Fruit fly (Drosophila melanogaster) whole organism, embryonic: Measurements from ENCODE around the gene Amacr.

Experiments
- BtbVII ChIP-seq: fragments of 200-800 bp; sonication (Bioruptor generic); optimal IDR thresholded peaks from 3 replicates; lab custom pipeline; 2017; ENCODE audit warnings: missing biosample characterization, mild to moderate bottlenecking, missing genetic modification characterization
- CG10979 ChIP-seq: fragments of 200-800 bp; sonication (Bioruptor generic); optimal IDR thresholded peaks from 2 replicates; lab custom pipeline; 2018; ENCODE audit warnings: missing biosample characterization, mild to moderate bottlenecking, missing genetic modification characterization, moderate library complexity
- CG12659 ChIP-seq: fragments of 200-800 bp; sonication (Bioruptor generic); optimal IDR thresholded peaks from 3 replicates; lab custom pipeline; 2017; ENCODE audit warnings: mild to moderate bottlenecking, missing biosample characterization, missing genetic modification reagents, missing genetic modification characterization
- CG12942 ChIP-seq: fragments of 200-800 bp; sonication (Bioruptor generic); optimal IDR thresholded peaks from 3 replicates; lab custom pipeline; 2016; ENCODE audit warnings: missing biosample characterization, missing genetic modification characterization
- CG14860 ChIP-seq: fragments of 200-800 bp; sonication (Bioruptor generic); IDR thresholded peaks from 3 replicates; pipeline ENCODE4 v1.3.6; 2022; ENCODE audit warnings: missing biosample characterization, missing genetic modification characterization; ENCODE audit not compliant: partially characterized antibody
- CG15269 ChIP-seq: fragments of 200-800 bp; sonication (Bioruptor generic); optimal IDR thresholded peaks from 2 replicates; lab custom pipeline; 2018; ENCODE audit warnings: missing biosample characterization, mild to moderate bottlenecking, missing genetic modification characterization, moderate library complexity
- CG17328 ChIP-seq: fragments of 200-800 bp; sonication (Bioruptor generic); IDR thresholded peaks from 2 replicates; pipeline ENCODE4 v1.3.6; 2022; ENCODE audit warnings: missing biosample characterization, missing genetic modification characterization
- CG18476 ChIP-seq: fragments of 200-800 bp; sonication (Bioruptor generic); optimal IDR thresholded peaks from 2 replicates; lab custom pipeline; 2016; ENCODE audit warnings: missing biosample characterization, mild to moderate bottlenecking, missing genetic modification characterization
- CG30431 ChIP-seq: fragments of 200-800 bp; sonication (Bioruptor generic); optimal IDR thresholded peaks from 2 replicates; lab custom pipeline; 2017; ENCODE audit warnings: missing biosample characterization, missing genetic modification characterization
- CG3407 ChIP-seq: fragments of 200-800 bp; sonication (Bioruptor generic); optimal IDR thresholded peaks from 2 replicates; lab custom pipeline; 2018; ENCODE audit warnings: missing biosample characterization, mild to moderate bottlenecking, missing genetic modification characterization
- CG3838 ChIP-seq: fragments of 200-800 bp; sonication (Bioruptor generic); optimal IDR thresholded peaks from 3 replicates; lab custom pipeline; 2016; ENCODE audit warnings: missing biosample characterization, missing genetic modification characterization
- CG4328 ChIP-seq: fragments of 200-800 bp; sonication (Bioruptor generic); optimal IDR thresholded peaks from 3 replicates; lab custom pipeline; 2017; ENCODE audit warnings: missing biosample characterization, missing genetic modification reagents, missing genetic modification characterization
- CG4730 ChIP-seq: fragments of 200-800 bp; sonication (Bioruptor generic); IDR thresholded peaks from 2 replicates; pipeline ENCODE4 v1.3.6; 2022; ENCODE audit warnings: missing biosample characterization, missing genetic modification characterization
- CG4820 ChIP-seq: fragments of 200-800 bp; sonication (Bioruptor generic); optimal IDR thresholded peaks from 3 replicates; lab custom pipeline; 2016; ENCODE audit warnings: missing biosample characterization, missing genetic modification characterization
- CG6175 ChIP-seq: fragments of 200-800 bp; sonication (Bioruptor generic); IDR thresholded peaks from 3 replicates; pipeline ENCODE4 v1.3.6; 2022; ENCODE audit warnings: missing biosample characterization, missing genetic modification characterization
- CG6689 ChIP-seq: fragments of 200-800 bp; sonication (Bioruptor generic); IDR thresholded peaks from 2 replicates; pipeline ENCODE4 v1.3.6; 2022; ENCODE audit warnings: missing biosample characterization, missing genetic modification characterization
- CG7271 ChIP-seq: fragments of 200-800 bp; sonication (Bioruptor generic); optimal IDR thresholded peaks from 2 replicates; lab custom pipeline; 2018; ENCODE audit warnings: missing biosample characterization, mild to moderate bottlenecking, missing genetic modification characterization, moderate library complexity
- CG8089 ChIP-seq: fragments of 200-800 bp; sonication (Bioruptor generic); optimal IDR thresholded peaks from 3 replicates; lab custom pipeline; 2016; ENCODE audit warnings: missing biosample characterization, missing genetic modification characterization
- CG8388 ChIP-seq: fragments of 200-800 bp; sonication (Bioruptor generic); optimal IDR thresholded peaks from 2 replicates; lab custom pipeline; 2019; ENCODE audit warnings: missing biosample characterization, mild to moderate bottlenecking, missing genetic modification characterization, moderate library complexity
- CG9817 ChIP-seq: fragments of 200-800 bp; sonication (Bioruptor generic); optimal IDR thresholded peaks from 2 replicates; lab custom pipeline; 2018; ENCODE audit warnings: missing biosample characterization, mild to moderate bottlenecking, missing genetic modification characterization, moderate library complexity
- D19A ChIP-seq: fragments of 200-800 bp; optimal IDR thresholded peaks from 3 replicates; lab custom pipeline; 2019; ENCODE audit warnings: missing biosample characterization, mild to moderate bottlenecking, missing genetic modification characterization, moderate library complexity
- Dp ChIP-seq: fragments of 200-800 bp; sonication (Bioruptor generic); optimal IDR thresholded peaks from 2 replicates; lab custom pipeline; 2018; ENCODE audit warnings: missing biosample characterization, mild to moderate bottlenecking, missing genetic modification characterization, moderate library complexity
- Ets65A ChIP-seq: fragments of 200-800 bp; sonication (Bioruptor generic); peaks from one replicate; lab custom pipeline; 2016; ENCODE audit warnings: missing biosample characterization, missing genetic modification characterization
- HLHmδ ChIP-seq: fragments of 200-800 bp; sonication (Bioruptor generic); optimal IDR thresholded peaks from 2 replicates; lab custom pipeline; 2018; ENCODE audit warnings: missing biosample characterization, mild to moderate bottlenecking, missing genetic modification characterization, moderate library complexity
- Hr51 ChIP-seq, 2 experiments: fragments of 200-800 bp; sonication (Bioruptor generic); optimal IDR thresholded peaks; 2 replicates in 1 of 2; 3 replicates in 1 of 2; lab custom pipeline; 2016 to 2018; ENCODE audit warnings: missing biosample characterization in 2 of 2, missing genetic modification characterization in 2 of 2, mild to moderate bottlenecking in 1 of 2, moderate library complexity in 1 of 2
- Side ChIP-seq: fragments of 200-800 bp; sonication (Bioruptor generic); optimal IDR thresholded peaks from 2 replicates; lab custom pipeline; 2016; ENCODE audit warnings: missing biosample characterization, missing genetic modification characterization
- TFAM ChIP-seq: fragments of 200-800 bp; sonication (Bioruptor generic); optimal IDR thresholded peaks from 2 replicates; lab custom pipeline; 2017; ENCODE audit warnings: missing biosample characterization, missing genetic modification characterization, inconsistent platforms
- Trl ChIP-seq, 3 experiments: fragments of >200 bp in 2 of 3; fragments of 200-800 bp in 1 of 3; sonication (Bioruptor generic) in 1 of 3; optimal IDR thresholded peaks; 2 replicates in 1 of 3; 3 replicates in 2 of 3; lab custom pipeline; 2016 to 2017; ENCODE audit warnings: missing biosample characterization in 1 of 3, missing genetic modification characterization in 1 of 3
- Xbp1 ChIP-seq: fragments of 200-800 bp; sonication (Bioruptor generic); optimal IDR thresholded peaks from 3 replicates; lab custom pipeline; 2016; ENCODE audit warnings: missing biosample characterization, mild to moderate bottlenecking, missing genetic modification characterization
- bbx ChIP-seq: fragments of 200-800 bp; sonication (Bioruptor generic); IDR thresholded peaks from 2 replicates; pipeline ENCODE4 v1.3.6; 2022; ENCODE audit warnings: missing biosample characterization, missing genetic modification characterization; ENCODE audit not compliant: partially characterized antibody
- bowl ChIP-seq: fragments of 200-800 bp; sonication (Bioruptor generic); IDR thresholded peaks from 2 replicates; pipeline ENCODE4 v1.3.6; 2022; ENCODE audit warnings: missing biosample characterization, missing genetic modification characterization
- chinmo ChIP-seq: fragments of 200-800 bp; sonication (Bioruptor generic); IDR thresholded peaks from 4 replicates; pipeline ENCODE4 v1.3.6; 2022; ENCODE audit warnings: missing biosample characterization, missing genetic modification characterization; ENCODE audit not compliant: partially characterized antibody
- corto ChIP-seq: fragments of 200-800 bp; sonication (Bioruptor generic); optimal IDR thresholded peaks from 2 replicates; lab custom pipeline; 2016; ENCODE audit warnings: missing biosample characterization, mild to moderate bottlenecking, missing genetic modification characterization, moderate library complexity
- emc ChIP-seq: fragments of 200-800 bp; sonication (Bioruptor generic); optimal IDR thresholded peaks from 2 replicates; lab custom pipeline; 2016; ENCODE audit warnings: missing biosample characterization, missing genetic modification characterization
- esg ChIP-seq: fragments of 200-800 bp; sonication (Bioruptor generic); conservative IDR thresholded peaks from 2 replicates; pipeline ENCODE4 v1.3.6; 2022; ENCODE audit warnings: missing biosample characterization, missing genetic modification characterization
- fd3F ChIP-seq: fragments of 200-800 bp; sonication (Bioruptor generic); optimal IDR thresholded peaks from 2 replicates; lab custom pipeline; 2018; ENCODE audit warnings: missing biosample characterization, mild to moderate bottlenecking, missing genetic modification characterization, moderate library complexity
- fd96Cb ChIP-seq: fragments of 200-800 bp; sonication (Bioruptor generic); optimal IDR thresholded peaks from 2 replicates; lab custom pipeline; 2018; ENCODE audit warnings: missing biosample characterization, mild to moderate bottlenecking, missing genetic modification characterization, moderate library complexity
- ftz-f1 ChIP-seq: fragments of 200-800 bp; sonication (Bioruptor generic); optimal IDR thresholded peaks from 2 replicates; lab custom pipeline; 2016; ENCODE audit warnings: missing biosample characterization, missing genetic modification characterization
- ham ChIP-seq: fragments of 200-800 bp; sonication (Bioruptor generic); IDR thresholded peaks from 2 replicates; pipeline ENCODE4 v1.3.6; 2022; ENCODE audit warnings: missing biosample characterization, missing genetic modification characterization
- inv ChIP-seq: fragments of 200-800 bp; sonication (Bioruptor generic); IDR thresholded peaks from 2 replicates; pipeline ENCODE4 v1.3.6; 2022; ENCODE audit warnings: missing biosample characterization, missing genetic modification characterization; ENCODE audit not compliant: partially characterized antibody
- jigr1 ChIP-seq: fragments of 200-800 bp; sonication (Bioruptor generic); IDR thresholded peaks from 3 replicates; pipeline ENCODE4 v1.3.6; 2022; ENCODE audit warnings: missing biosample characterization, missing genetic modification characterization
- otp ChIP-seq: fragments of 200-800 bp; sonication (Bioruptor generic); IDR thresholded peaks from 3 replicates; pipeline ENCODE4, ENCODE4 v1.3.6; 2022; ENCODE audit warnings: missing biosample characterization, missing genetic modification characterization
- pan ChIP-seq, 4 experiments: fragments of >200 bp in 3 of 4; fragments of 200-800 bp in 1 of 4; sonication (Bioruptor generic) in 1 of 4; optimal IDR thresholded peaks in 3 of 4; IDR thresholded peaks in 1 of 4; 2 replicates each; pipeline versions ENCODE4 v1.3.6 to Lab custom; 2017 to 2022; ENCODE audit warnings: missing biosample characterization in 2 of 4, missing genetic modification characterization in 2 of 4, mixed read lengths in 1 of 4
- pho ChIP-seq: fragments of 200-800 bp; sonication (Bioruptor generic); optimal IDR thresholded peaks from 2 replicates; lab custom pipeline; 2016; ENCODE audit warnings: missing biosample characterization, missing genetic modification characterization
- pnt ChIP-seq: fragments of 200-800 bp; sonication (Bioruptor generic); optimal IDR thresholded peaks from 3 replicates; lab custom pipeline; 2016; ENCODE audit warnings: missing biosample characterization, missing genetic modification characterization
- sima ChIP-seq: fragments of 200-800 bp; sonication (Bioruptor generic); optimal IDR thresholded peaks from 2 replicates; lab custom pipeline; 2016; ENCODE audit warnings: missing biosample characterization, missing genetic modification characterization
- slou ChIP-seq: fragments of 200-800 bp; sonication (Bioruptor generic); optimal IDR thresholded peaks from 3 replicates; lab custom pipeline; 2016; ENCODE audit warnings: missing biosample characterization, missing genetic modification characterization
- tio ChIP-seq: fragments of 200-800 bp; sonication (Bioruptor generic); optimal IDR thresholded peaks from 2 replicates; lab custom pipeline; 2017; ENCODE audit warnings: missing biosample characterization, missing genetic modification characterization, inconsistent platforms
- twi ChIP-seq: fragments of 200-800 bp; optimal IDR thresholded peaks from 2 replicates; lab custom pipeline; 2019; ENCODE audit warnings: missing biosample characterization, mild to moderate bottlenecking, missing genetic modification characterization, moderate library complexity
- vvl ChIP-seq: fragments of 200-800 bp; sonication (Bioruptor generic); IDR thresholded peaks from 2 replicates; pipeline ENCODE4 v1.3.6; 2022; ENCODE audit warnings: missing biosample characterization, missing genetic modification characterization

The Amacr gene

DNA sequence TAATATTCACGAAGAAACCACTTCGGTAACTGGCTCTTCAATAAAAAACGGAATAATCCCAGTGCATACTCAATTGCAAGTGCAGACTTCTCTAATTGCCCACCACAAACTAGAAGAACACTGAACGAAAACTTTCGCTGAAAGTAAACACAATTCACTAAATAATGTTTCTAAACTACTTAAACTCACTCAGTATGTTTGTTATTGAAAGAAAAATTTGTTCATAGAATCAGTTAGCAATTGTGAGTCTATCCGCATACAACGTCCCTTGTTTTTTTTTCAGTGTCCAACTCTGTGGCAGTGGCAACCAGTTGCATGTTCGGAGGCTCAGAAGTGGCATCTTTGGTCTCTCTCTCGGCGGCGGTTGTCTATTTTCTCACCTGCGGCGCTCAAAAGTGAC is 30.7 kb downstream of the Amacr start:
- TF ChIP-seq Xbp1 (GFP tag; lab: Kevin White, UChicago) (peak; percentile 15), Trl (optimal IDR thresholded peaks at IDR 0.05; lab: Kevin White, UChicago) (no peak), Trl (GFP tag; optimal IDR thresholded peaks at IDR 0.05; lab: Kevin White, UChicago) (no peak), bbx (GFP tag; lab: Robert Waterston, UW) (no peak), fd96Cb (tag; lab: Kevin White, UChicago) (peak; percentile 22), chinmo (no peak), CG8089 (no peak), CG4328 (GFP tag; lab: Kevin White, UChicago) (no peak), CG30431 (GFP tag; lab: Kevin White, UChicago) (peak; percentile 13), fd3F (GFP tag; lab: Kevin White, UChicago) (no peak), CG18476 (GFP tag; lab: Kevin White, UChicago) (no peak), twi (tag; lab: Kevin White, UChicago) (no peak), CG6175 (GFP tag; lab: Robert Waterston, UW) (no peak), CG7271 (no peak), CG10979 (tag; lab: Kevin White, UChicago) (peak; percentile 40), D19A (tag; lab: Kevin White, UChicago) (no peak), CG6689 (GFP tag; lab: Robert Waterston, UW) (no peak), CG3407 (no peak), sima (no peak), Side (GFP tag; lab: Kevin White, UChicago) (no peak), vvl (GFP tag; lab: Robert Waterston, UW) (0 out of 2 replicates have a peak, but pooled peaks have one; percentile 44), Hr51 (GFP tag; optimal IDR thresholded peaks at IDR 0.05; lab: Kevin White, UChicago) (no peak), ham (GFP tag; lab: Robert Waterston, UW) (no peak), HLHmδ (GFP tag; lab: Kevin White, UChicago) (no peak), slou (GFP tag; lab: Kevin White, UChicago) (no peak), CG15269 (tag; lab: Kevin White, UChicago) (no peak), CG3838 (GFP tag; lab: Kevin White, UChicago) (no peak), TFAM (GFP tag; lab: Kevin White, UChicago) (no peak), Ets65A (peak; percentile 34), CG12942 (no peak), bowl (GFP tag; lab: Robert Waterston, UW) (no peak), jigr1 (GFP tag; lab: Robert Waterston, UW) (no peak), emc (GFP tag; lab: Kevin White, UChicago) (no peak), BtbVII (GFP tag; lab: Kevin White, UChicago) (no peak), tio (no peak), esg (GFP tag; lab: Robert Waterston, UW) (no peak), ftz-f1 (GFP tag; lab: Kevin White, UChicago) (no peak), CG8388 (GFP tag; lab: Kevin White, UChicago) (peak; percentile 32), pnt (peak; percentile 20), CG17328 (GFP tag; lab: Robert Waterston, UW) (peak; percentile 12; the same call in 1 of the 2 replicates), CG9817 (tag; lab: Kevin White, UChicago) (no peak), CG14860 (GFP tag; lab: Robert Waterston, UW) (no peak), CG4820 (peak; percentile 23), otp (GFP tag; lab: Robert Waterston, UW) (peak; percentile 48; the same call in 1 of the 3 replicates), pho (GFP tag; lab: Kevin White, UChicago) (no peak), CG4730 (no peak), corto (GFP tag; lab: Kevin White, UChicago) (no peak), pan (optimal IDR thresholded peaks at IDR 0.05; lab: Kevin White, UChicago) (no peak), pan (GFP tag; optimal IDR thresholded peaks at IDR 0.05 in 1 of 2, IDR thresholded peaks at IDR 0.05 in 1 of 2) (no peak), CG12659 (no peak), inv (GFP tag; lab: Robert Waterston, UW) (no peak), Dp (GFP tag; lab: Kevin White, UChicago) (no peak)
